Fruit fly (Drosophila melanogaster) whole organism, embryonic: ENCODE results near the gene CG33293.

ENCODE experiments used
- CG10147 ChIP-seq: fragments of 200-800 bp; sonication (Bioruptor generic); optimal IDR thresholded peaks from 2 replicates; lab custom pipeline; 2019; ENCODE audit warnings: missing biosample characterization, mild to moderate bottlenecking, missing genetic modification characterization, moderate library complexity
- CG10959 ChIP-seq: fragments of 200-800 bp; sonication (Bioruptor generic); IDR thresholded peaks from 2 replicates; pipeline ENCODE4 v1.3.6; 2022; ENCODE audit warnings: missing biosample characterization, missing genetic modification characterization
- CG14667 ChIP-seq: fragments of 200-800 bp; sonication (Bioruptor generic); IDR thresholded peaks from 2 replicates; pipeline ENCODE4 v1.3.6; 2022; ENCODE audit warnings: missing biosample characterization, missing genetic modification characterization
- CG14710 ChIP-seq: fragments of 200-800 bp; sonication (Bioruptor generic); optimal IDR thresholded peaks from 3 replicates; lab custom pipeline; 2019; ENCODE audit warnings: missing biosample characterization, mild to moderate bottlenecking, missing genetic modification characterization, moderate library complexity
- CG17568 ChIP-seq: fragments of 200-800 bp; sonication (Bioruptor generic); optimal IDR thresholded peaks from 2 replicates; lab custom pipeline; 2018; ENCODE audit warnings: missing biosample characterization, mild to moderate bottlenecking, missing genetic modification characterization, moderate library complexity
- CG17612 ChIP-seq: fragments of 200-800 bp; sonication (Bioruptor generic); IDR thresholded peaks from 2 replicates; pipeline ENCODE4 v1.3.6; 2022; ENCODE audit warnings: missing biosample characterization, missing genetic modification characterization
- CG18262 ChIP-seq: fragments of 200-800 bp; optimal IDR thresholded peaks from 3 replicates; lab custom pipeline; 2019; ENCODE audit warnings: missing biosample characterization, mild to moderate bottlenecking, missing genetic modification characterization, moderate library complexity
- CG2129 ChIP-seq: fragments of 200-800 bp; sonication (Bioruptor generic); IDR thresholded peaks from 2 replicates; pipeline ENCODE4 v1.3.6; 2022; ENCODE audit warnings: missing biosample characterization, missing genetic modification characterization; ENCODE audit not compliant: partially characterized antibody
- CG43689 ChIP-seq: fragments of 200-800 bp; sonication (Bioruptor generic); IDR thresholded peaks from 2 replicates; pipeline ENCODE4 v1.3.6; 2022; ENCODE audit warnings: missing biosample characterization, missing genetic modification characterization
- CG4404 ChIP-seq: fragments of 200-800 bp; sonication (Bioruptor generic); IDR thresholded peaks from 2 replicates; pipeline ENCODE4 v1.3.6; 2022; ENCODE audit warnings: missing biosample characterization, missing genetic modification characterization
- CG4424 ChIP-seq: fragments of 200-800 bp; sonication (Bioruptor generic); optimal IDR thresholded peaks from 3 replicates; lab custom pipeline; 2016; ENCODE audit warnings: missing biosample characterization, missing genetic modification characterization
- CG6254 ChIP-seq: fragments of 200-800 bp; sonication (Bioruptor generic); optimal IDR thresholded peaks from 3 replicates; lab custom pipeline; 2017; ENCODE audit warnings: mild to moderate bottlenecking, missing biosample characterization, missing genetic modification reagents, missing genetic modification characterization
- CG7357 ChIP-seq: fragments of 200-800 bp; sonication (Bioruptor generic); IDR thresholded peaks from 3 replicates; pipeline ENCODE4 v1.3.6; 2022; ENCODE audit warnings: missing biosample characterization, missing genetic modification characterization
- CG7839 ChIP-seq: fragments of 200-800 bp; sonication (Bioruptor generic); optimal IDR thresholded peaks from 3 replicates; lab custom pipeline; 2018; ENCODE audit warnings: missing biosample characterization, mild to moderate bottlenecking, missing genetic modification characterization, moderate library complexity
- CG8281 ChIP-seq: fragments of 200-800 bp; sonication (Bioruptor generic); optimal IDR thresholded peaks from 2 replicates; lab custom pipeline; 2018; ENCODE audit warnings: missing biosample characterization, mild to moderate bottlenecking, missing genetic modification characterization, moderate library complexity
- CG8765 ChIP-seq: fragments of 200-800 bp; sonication (Bioruptor generic); IDR thresholded peaks from 2 replicates; pipeline ENCODE4 v1.3.6; 2022; ENCODE audit warnings: missing biosample characterization, missing genetic modification characterization
- D19B ChIP-seq: fragments of 200-800 bp; sonication (Bioruptor generic); optimal IDR thresholded peaks from 2 replicates; lab custom pipeline; 2017; ENCODE audit warnings: missing biosample characterization, mild to moderate bottlenecking, missing genetic modification characterization
- Dfd ChIP-seq, 2 experiments: fragments of >200 bp; optimal IDR thresholded peaks; 2 replicates each; lab custom pipeline; 2017; ENCODE audit warnings: missing biosample characterization in 2 of 2, missing genetic modification characterization in 2 of 2
- Dip3 ChIP-seq: fragments of 200-800 bp; sonication (Bioruptor generic); optimal IDR thresholded peaks from 3 replicates; lab custom pipeline; 2016; ENCODE audit warnings: missing biosample characterization, missing genetic modification characterization
- Hr3 ChIP-seq: fragments of 200-800 bp; sonication (Bioruptor generic); optimal IDR thresholded peaks from 3 replicates; lab custom pipeline; 2016; ENCODE audit warnings: missing biosample characterization, missing genetic modification characterization
- MBD-R2 ChIP-seq: fragments of 200-800 bp; sonication (Bioruptor generic); IDR thresholded peaks from 2 replicates; pipeline ENCODE4 v1.3.6; 2022; ENCODE audit warnings: missing biosample characterization, missing genetic modification characterization
- Mad ChIP-seq: fragments of 200-800 bp; sonication (Bioruptor generic); optimal IDR thresholded peaks from 2 replicates; lab custom pipeline; 2016; ENCODE audit warnings: missing biosample characterization, missing genetic modification characterization
- Mes4 ChIP-seq: fragments of 200-800 bp; sonication (Bioruptor generic); optimal IDR thresholded peaks from 2 replicates; lab custom pipeline; 2016; ENCODE audit warnings: missing biosample characterization, missing genetic modification characterization
- Nf-YB ChIP-seq: fragments of 200-800 bp; sonication (Bioruptor generic); optimal IDR thresholded peaks from 3 replicates; lab custom pipeline; 2019; ENCODE audit warnings: missing biosample characterization, mild to moderate bottlenecking, missing genetic modification characterization, moderate library complexity
- Oli ChIP-seq: fragments of 200-800 bp; sonication (Bioruptor generic); optimal IDR thresholded peaks from 2 replicates; lab custom pipeline; 2018; ENCODE audit warnings: missing biosample characterization, mild to moderate bottlenecking, missing genetic modification characterization, moderate library complexity
- PHDP ChIP-seq: fragments of 200-800 bp; sonication (Bioruptor generic); optimal IDR thresholded peaks from 3 replicates; lab custom pipeline; 2018; ENCODE audit warnings: missing biosample characterization, mild to moderate bottlenecking, missing genetic modification characterization, moderate library complexity
- Ptx1 ChIP-seq: fragments of 200-800 bp; sonication (Bioruptor generic); IDR thresholded peaks from 2 replicates; pipeline ENCODE4 v1.3.6; 2022; ENCODE audit warnings: missing biosample characterization, missing genetic modification characterization
- Spps ChIP-seq: fragments of 200-800 bp; sonication (Bioruptor generic); optimal IDR thresholded peaks from 2 replicates; lab custom pipeline; 2018; ENCODE audit warnings: missing biosample characterization, mild to moderate bottlenecking, missing genetic modification characterization
- Sry-β ChIP-seq: fragments of 200-800 bp; sonication (Bioruptor generic); optimal IDR thresholded peaks from 2 replicates; lab custom pipeline; 2018; ENCODE audit warnings: missing biosample characterization, mild to moderate bottlenecking, missing genetic modification characterization, moderate library complexity
- Xbp1 ChIP-seq: fragments of 200-800 bp; sonication (Bioruptor generic); optimal IDR thresholded peaks from 3 replicates; lab custom pipeline; 2016; ENCODE audit warnings: missing biosample characterization, mild to moderate bottlenecking, missing genetic modification characterization
- amos ChIP-seq: fragments of 200-800 bp; sonication (Bioruptor generic); IDR thresholded peaks from 2 replicates; pipeline ENCODE4 v1.3.6; 2022; ENCODE audit warnings: missing biosample characterization, missing genetic modification characterization; ENCODE audit not compliant: partially characterized antibody
- az2 ChIP-seq: fragments of 200-800 bp; sonication (Bioruptor generic); optimal IDR thresholded peaks from 3 replicates; lab custom pipeline; 2016; ENCODE audit warnings: missing biosample characterization, missing genetic modification characterization
- btn ChIP-seq: fragments of 200-800 bp; sonication (Bioruptor generic); optimal IDR thresholded peaks from 2 replicates; lab custom pipeline; 2016; ENCODE audit warnings: missing biosample characterization, missing genetic modification characterization
- ci ChIP-seq: fragments of 200-800 bp; sonication (Bioruptor generic); IDR thresholded peaks from 3 replicates; pipeline ENCODE4 v1.3.6; 2022; ENCODE audit warnings: missing biosample characterization, missing genetic modification characterization
- dm ChIP-seq: fragments of 200-800 bp; sonication (Bioruptor generic); optimal IDR thresholded peaks from 3 replicates; lab custom pipeline; 2016; ENCODE audit warnings: missing biosample characterization, missing genetic modification characterization
- ems ChIP-seq: fragments of 200-800 bp; sonication (Bioruptor generic); optimal IDR thresholded peaks from 3 replicates; lab custom pipeline; 2016; ENCODE audit warnings: missing biosample characterization, missing genetic modification characterization
- ewg ChIP-seq: fragments of 200-800 bp; sonication (Bioruptor generic); optimal IDR thresholded peaks from 3 replicates; lab custom pipeline; 2017; ENCODE audit warnings: mild to moderate bottlenecking, missing biosample characterization, missing genetic modification reagents, missing genetic modification characterization
- exex ChIP-seq: fragments of 200-800 bp; sonication (Bioruptor generic); optimal IDR thresholded peaks from 4 replicates; lab custom pipeline; 2018; ENCODE audit warnings: missing biosample characterization, mild to moderate bottlenecking, missing genetic modification characterization, moderate library complexity
- fd64A ChIP-seq: fragments of 200-800 bp; sonication (Bioruptor generic); optimal IDR thresholded peaks from 3 replicates; lab custom pipeline; 2018; ENCODE audit warnings: missing biosample characterization, mild to moderate bottlenecking, missing genetic modification characterization
- grn ChIP-seq: fragments of 200-800 bp; sonication (Bioruptor generic); optimal IDR thresholded peaks from 3 replicates; lab custom pipeline; 2017; ENCODE audit warnings: missing biosample characterization, missing genetic modification characterization
- gsb-n ChIP-seq: fragments of 200-800 bp; sonication (Bioruptor generic); optimal IDR thresholded peaks from 3 replicates; lab custom pipeline; 2018; ENCODE audit warnings: missing biosample characterization, mild to moderate bottlenecking, missing genetic modification characterization
- insv ChIP-seq, 2 experiments: fragments of 200-800 bp; sonication (Bioruptor generic); optimal IDR thresholded peaks; 3 replicates each; lab custom pipeline; 2016 to 2018; ENCODE audit warnings: missing biosample characterization in 2 of 2, missing genetic modification characterization in 2 of 2
- jing ChIP-seq: fragments of 200-800 bp; sonication (Bioruptor generic); optimal IDR thresholded peaks from 2 replicates; lab custom pipeline; 2018; ENCODE audit warnings: missing biosample characterization, mild to moderate bottlenecking, missing genetic modification characterization
- jumu ChIP-seq: fragments of 200-800 bp; sonication (Bioruptor generic); optimal IDR thresholded peaks from 3 replicates; lab custom pipeline; 2016; ENCODE audit warnings: missing biosample characterization, missing genetic modification characterization
- mam ChIP-seq: fragments of 200-800 bp; sonication (Bioruptor generic); optimal IDR thresholded peaks from 3 replicates; lab custom pipeline; 2016; ENCODE audit warnings: missing biosample characterization, missing genetic modification characterization
- prd ChIP-seq, 3 experiments: fragments of >200 bp in 2 of 3; fragments of 200-800 bp in 1 of 3; sonication (Bioruptor generic) in 1 of 3; optimal IDR thresholded peaks in 2 of 3; IDR thresholded peaks in 1 of 3; 2 replicates in 2 of 3; 3 replicates in 1 of 3; pipeline versions ENCODE4 v1.3.6 to Lab custom; 2017 to 2022; ENCODE audit warnings: missing biosample characterization in 1 of 3, missing genetic modification characterization in 1 of 3
- sob ChIP-seq: fragments of 200-800 bp; sonication (Bioruptor generic); IDR thresholded peaks from 2 replicates; pipeline ENCODE4 v1.3.6; 2022; ENCODE audit warnings: missing biosample characterization, missing genetic modification characterization
- ssp ChIP-seq: fragments of 200-800 bp; sonication (Bioruptor generic); IDR thresholded peaks from 2 replicates; pipeline ENCODE4 v1.3.6; 2022; ENCODE audit warnings: missing biosample characterization, missing genetic modification characterization
- yki ChIP-seq: fragments of >200 bp; optimal IDR thresholded peaks from 3 replicates; lab custom pipeline; 2018

Gene CG33293

DNA sequence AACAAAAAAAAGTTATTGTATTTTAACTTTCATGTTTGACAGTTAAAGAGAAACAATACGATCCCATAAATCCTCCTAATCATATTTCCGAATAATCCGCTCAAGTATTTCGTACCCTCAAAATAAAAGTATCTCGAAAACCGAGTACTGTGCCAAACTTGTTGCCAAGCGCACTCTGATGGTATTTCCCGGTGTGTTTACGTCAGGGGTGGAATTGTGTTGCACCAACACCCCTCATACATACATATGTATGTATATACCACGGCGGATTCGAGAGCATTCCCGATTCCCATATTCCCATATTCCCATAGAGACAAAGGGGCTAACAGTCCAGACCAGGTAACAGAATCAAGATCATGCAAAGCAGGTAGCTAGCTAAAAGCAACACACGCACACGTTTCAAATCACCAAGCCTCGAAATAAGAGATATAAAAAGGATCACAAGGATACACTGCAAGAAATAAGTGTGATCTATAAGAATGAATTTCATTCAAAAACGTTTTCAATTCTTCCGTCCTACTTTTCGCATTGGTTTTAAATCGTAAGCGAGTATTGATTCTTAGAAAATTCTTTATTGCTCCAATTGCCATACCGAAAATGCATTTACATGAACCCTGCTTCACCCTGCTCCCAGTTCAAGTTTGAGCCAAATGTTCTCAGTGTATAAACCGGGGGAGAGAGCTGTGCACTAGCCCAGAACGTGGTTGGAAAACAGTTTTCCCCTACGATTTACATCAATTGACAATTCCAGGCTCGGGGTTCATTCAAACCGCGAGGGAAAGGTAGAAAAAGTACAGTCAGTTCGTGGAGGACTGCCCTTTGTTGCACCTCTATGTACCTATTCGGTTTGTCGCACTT, 28.4 kb downstream of the CG33293 start (continued):
- TF ChIP-seq sob (GFP tag; lab: Robert Waterston, UW) (no peak), btn (GFP tag; lab: Kevin White, UChicago) (peak; percentile 70), jumu (GFP tag; lab: Kevin White, UChicago) (peak; percentile 84), jing (GFP tag; lab: Kevin White, UChicago) (peak; percentile 44), Sry-β (peak; percentile 19), insv (GFP tag; optimal IDR thresholded peaks at IDR 0.05; lab: Kevin White, UChicago) (peak in 1 of 2 experiments; percentile 48), Spps (tag; lab: Kevin White, UChicago) (peak; percentile 84), CG4404 (GFP tag; lab: Robert Waterston, UW) (peak; percentile 94), CG8281 (tag; lab: Kevin White, UChicago) (peak; percentile 24), CG4424 (GFP tag; lab: Kevin White, UChicago) (peak; percentile 85), MBD-R2 (no peak), Dip3 (peak; percentile 18), CG7839 (peak; percentile 74), CG43689 (GFP tag; lab: Robert Waterston, UW) (no peak), amos (GFP tag; lab: Robert Waterston, UW) (no peak), Ptx1 (GFP tag; lab: Robert Waterston, UW) (peak; percentile 28; the same call in 1 of the 2 replicates), Oli (tag; lab: Kevin White, UChicago) (peak; percentile 71), CG2129 (no peak), az2 (GFP tag; lab: Kevin White, UChicago) (peak; percentile 81), CG17568 (GFP tag; lab: Kevin White, UChicago) (peak; percentile 62), Hr3 (GFP tag; lab: Kevin White, UChicago) (peak; percentile 74), PHDP (tag; lab: Kevin White, UChicago) (peak; percentile 8), ems (GFP tag; lab: Kevin White, UChicago) (peak; percentile 63), Mad (GFP tag; lab: Kevin White, UChicago) (peak; percentile 75), exex (tag; lab: Kevin White, UChicago) (no peak), prd (optimal IDR thresholded peaks at IDR 0.05; lab: Kevin White, UChicago) (no peak), prd (GFP tag; IDR thresholded peaks at IDR 0.05; lab: Robert Waterston, UW) (peak; percentile 93), ewg (peak; percentile 47), CG10959 (GFP tag; lab: Robert Waterston, UW) (peak; percentile 93), mam (GFP tag; lab: Kevin White, UChicago) (peak; percentile 3), ci (GFP tag; lab: Robert Waterston, UW) (peak; percentile 81), Nf-YB (GFP tag; lab: Kevin White, UChicago) (peak; percentile 63), Mes4 (GFP tag; lab: Kevin White, UChicago) (peak; percentile 72), CG10147 (GFP tag; lab: Kevin White, UChicago) (no peak), CG8765 (GFP tag; lab: Robert Waterston, UW) (peak; percentile 86), CG18262 (tag; lab: Kevin White, UChicago) (peak; percentile 95), ssp (GFP tag; lab: Robert Waterston, UW) (no peak), CG14710 (tag; lab: Kevin White, UChicago) (peak; percentile 94), CG7357 (GFP tag; lab: Robert Waterston, UW) (peak; percentile 46; the same call in 1 of the 3 replicates), fd64A (no peak), CG14667 (peak; percentile 32; the same call in 1 of the 2 replicates), dm (GFP tag; lab: Kevin White, UChicago) (peak; percentile 53), CG6254 (peak; percentile 78), Dfd (GFP tag; optimal IDR thresholded peaks at IDR 0.05; lab: Kevin White, UChicago) (no peak), CG17612 (GFP tag; lab: Robert Waterston, UW) (no peak), grn (GFP tag; lab: Kevin White, UChicago) (peak; percentile 51), gsb-n (tag; lab: Kevin White, UChicago) (peak; percentile 88), D19B (GFP tag; lab: Kevin White, UChicago) (no peak), yki (lab: Kevin White, UChicago) (no peak), Xbp1 (GFP tag; lab: Kevin White, UChicago) (peak; percentile 74)
